Worm (Caenorhabditis elegans): ENCODE data around the gene F15E6.9.

DNA sequence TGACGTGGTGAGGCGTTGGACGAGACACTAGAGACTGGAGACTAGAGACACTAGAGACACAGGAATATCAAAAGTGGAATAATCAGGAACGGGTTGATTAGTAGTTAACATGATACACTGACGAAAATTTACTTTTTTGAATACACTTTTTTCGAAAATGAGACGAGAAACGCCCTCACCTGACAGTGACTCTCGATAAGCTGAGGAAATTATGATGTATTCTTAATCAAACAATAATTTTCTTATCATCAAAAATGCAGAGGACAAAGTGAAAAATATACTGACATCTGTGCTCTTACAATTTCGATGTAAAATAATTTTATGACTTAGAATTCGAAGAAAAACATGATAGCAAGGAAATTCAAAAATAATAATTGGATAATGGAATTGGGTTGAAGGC, 39.5 kb downstream of the F15E6.9 start:
- TF ChIP-seq ztf-29 (GFP tag; IDR thresholded peaks at IDR 0.05) = no peak
- no peak for TF ChIP-seq T22C8.4 (GFP tag; IDR thresholded peaks at IDR 0.05)
- no peak for TF ChIP-seq ref-1 (GFP tag; conservative IDR thresholded peaks at IDR 0.05)
- TF ChIP-seq ztf-23 (GFP tag; IDR thresholded peaks at IDR 0.05) = no peak
- no peak for TF ChIP-seq flt-1 (GFP tag; IDR thresholded peaks at IDR 0.05)
